Fruit fly (Drosophila melanogaster) whole organism: Measurements from ENCODE around the gene CG17124.

ENCODE experiments used
- CG8478 ChIP-seq: fragments of >200 bp; optimal IDR thresholded peaks from 2 replicates; lab custom pipeline; 2018; ENCODE audit warnings: inconsistent platforms
- EcR ChIP-seq, 2 experiments: fragments of >200 bp; optimal IDR thresholded peaks; 2 replicates each; lab custom pipeline; 2017; ENCODE audit warnings: missing biosample characterization in 2 of 2, missing genetic modification characterization in 2 of 2, missing genetic modification reagents in 2 of 2
- pan ChIP-seq: fragments of >200 bp; optimal IDR thresholded peaks from 2 replicates; lab custom pipeline; 2017
- psq ChIP-seq: fragments of >200 bp; optimal IDR thresholded peaks from 2 replicates; lab custom pipeline; 2017
- usp ChIP-seq: fragments of >200 bp; optimal IDR thresholded peaks from 2 replicates; lab custom pipeline; 2017; ENCODE audit warnings: missing biosample characterization, missing genetic modification characterization, mixed read lengths

- TF ChIP-seq EcR (GFP tag; optimal IDR thresholded peaks at IDR 0.05; lab: Kevin White, UChicago) (no peak), usp (GFP tag; lab: Kevin White, UChicago) (no peak), CG8478 (lab: Kevin White, UChicago) (no peak), psq (lab: Kevin White, UChicago) (no peak), pan (lab: Kevin White, UChicago) (no peak)
Measured at dm6 chr2L:10728751-10729150, 27.4 kb downstream of the CG17124 start, which contains the start of gene CG6443.
